Fruit fly (Drosophila melanogaster) whole organism, adult: ENCODE data around the gene pyd.

ENCODE experiments used
- Clk ChIP-seq: fragments of 200-800 bp; sonication (Bioruptor generic); optimal IDR thresholded peaks from 2 replicates; lab custom pipeline; 2017; ENCODE audit warnings: missing biosample characterization, missing genetic modification characterization
- toe ChIP-seq: fragments of 200-800 bp; sonication (Bioruptor generic); optimal IDR thresholded peaks from 2 replicates; lab custom pipeline; 2016; ENCODE audit warnings: missing biosample characterization, missing genetic modification characterization

DNA sequence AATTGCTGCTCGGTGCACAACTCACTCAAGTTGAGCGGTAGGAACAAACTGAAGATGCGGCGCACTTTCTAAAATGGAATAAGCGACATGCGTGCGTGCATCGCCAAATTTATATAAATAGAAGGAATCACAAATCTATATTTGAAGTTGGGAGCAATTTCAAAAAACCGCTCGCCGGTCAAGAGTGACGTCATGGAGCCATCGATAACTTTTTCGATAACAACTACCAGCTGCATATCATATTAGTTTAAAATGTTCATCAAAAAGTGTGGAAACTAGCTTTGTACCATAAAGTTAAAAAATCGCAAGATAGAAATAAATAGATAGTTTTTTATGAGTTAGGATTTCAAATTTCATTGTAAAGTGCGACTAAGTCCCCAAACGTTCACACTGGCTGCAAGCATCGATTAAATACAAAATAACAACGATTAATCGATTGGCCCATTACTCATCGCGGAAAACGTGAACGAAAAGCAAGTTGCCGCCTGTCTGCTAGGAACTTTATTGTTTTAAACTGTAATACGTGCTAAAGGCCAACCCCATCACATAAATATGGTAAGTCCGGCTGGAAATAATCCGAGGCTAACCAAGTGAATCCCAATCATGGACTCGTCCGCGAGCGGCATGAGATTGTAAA is 130.5 kb downstream of the pyd start, which contains the start of the genes Pif1A, Pif1B and CCT7:
- TF ChIP-seq toe (GFP tag; lab: Kevin White, UChicago) (no peak), Clk (no peak)
